Fruit fly (Drosophila melanogaster): ENCODE data around the gene CG8031.

dm6 chr3R:13009595-13009994 lies 1.5 kb downstream of the CG8031 start, which contains the start of gene CG11656:
- TF ChIP-seq CG10654 (GFP tag; optimal IDR thresholded peaks at IDR 0.05): no peak
- TF ChIP-seq wdn (GFP tag; IDR thresholded peaks at IDR 0.05): no peak
- no peak for TF ChIP-seq CG3407 (GFP tag; optimal IDR thresholded peaks at IDR 0.05)
- TF ChIP-seq CG12391 (tag; optimal IDR thresholded peaks at IDR 0.05): no peak
- no peak for TF ChIP-seq Kr (GFP tag; optimal IDR thresholded peaks at IDR 0.05)
- TF ChIP-seq fru (optimal IDR thresholded peaks at IDR 0.05): no peak
- TF ChIP-seq CG12659 (GFP tag; optimal IDR thresholded peaks at IDR 0.05): no peak
- no peak for TF ChIP-seq onecut (GFP tag; IDR thresholded peaks at IDR 0.05)
- no peak for TF ChIP-seq Sox100B (GFP tag; optimal IDR thresholded peaks at IDR 0.05)
- TF ChIP-seq al (GFP tag; IDR thresholded peaks at IDR 0.05): no peak
- TF ChIP-seq E2f1 (GFP tag; IDR thresholded peaks at IDR 0.05): no peak
